Worm (Caenorhabditis elegans) whole organism, L4/young adult: ENCODE results near the gene C16D2.3.

Experiments
- W03F9.2 ChIP-seq: fragments of 150-350 bp; optimal IDR thresholded peaks from 2 replicates; lab custom pipeline; 2014; ENCODE audit warnings: missing biosample characterization, missing genetic modification characterization
- dao-5 ChIP-seq: sonication (generic microtip); optimal IDR thresholded peaks from 2 replicates; lab custom pipeline; 2016; ENCODE audit warnings: missing genotype, missing genetic modification characterization, moderate library complexity, missing compliant biosample characterization
- him-1 ChIP-seq: sonication (generic microtip); optimal IDR thresholded peaks from 2 replicates; lab custom pipeline; 2016; ENCODE audit warnings: missing genotype, missing genetic modification reagents, missing genetic modification characterization, missing compliant biosample characterization

Gene C16D2.3

ce11 chrII:9137803-9138202 is at the start of gene C16D2.3:
Gene C16D2.3, plus strand, starts transcription at chrII:9138103.
- TF ChIP-seq him-1 (tag; lab: Kevin White, UChicago): no peak
- TF ChIP-seq W03F9.2: no peak
- TF ChIP-seq dao-5: no peak

ce11 chrII:9092910-9093309 is 45.0 kb upstream of the C16D2.3 start:
- TF ChIP-seq dao-5 (no peak), W03F9.2 (no peak), him-1 (tag; lab: Kevin White, UChicago) (no peak)

ce11 chrII:9093584-9093983 is 44.3 kb upstream of the C16D2.3 start, which contains the start of gene C07H4.1:
Gene C07H4.1, minus strand, starts transcription at chrII:9093684.
- TF ChIP-seq him-1 (tag; lab: Kevin White, UChicago): no peak
- no peak for TF ChIP-seq dao-5
- TF ChIP-seq W03F9.2: no peak

ce11 chrII:9094247-9094790 is 43.6 kb upstream of the C16D2.3 start:
- peak; percentile 42 for TF ChIP-seq W03F9.2
- no peak for TF ChIP-seq dao-5

- no peak for TF ChIP-seq dao-5
Measured at ce11 chrII:9097302-9097701, 40.6 kb upstream of the C16D2.3 start.

- TF ChIP-seq him-1 (tag; lab: Kevin White, UChicago): no peak
- TF ChIP-seq dao-5: no peak
- TF ChIP-seq W03F9.2: no peak
Measured at ce11 chrII:9098505-9098904, 39.4 kb upstream of the C16D2.3 start, which contains the start of gene clh-5. Gene clh-5, minus strand, starts transcription at chrII:9098605.

ce11 chrII:9099017-9099416 is 38.9 kb upstream of the C16D2.3 start, which contains the start of gene T24H10.1:
Gene T24H10.1, plus strand, starts transcription at chrII:9099371.
- peak; percentile 45 for TF ChIP-seq him-1 (tag; lab: Kevin White, UChicago)
- no peak for TF ChIP-seq dao-5
- peak; percentile 36 for TF ChIP-seq W03F9.2

- TF ChIP-seq dao-5 (no peak), him-1 (tag; lab: Kevin White, UChicago) (no peak), W03F9.2 (no peak)
Measured at ce11 chrII:9100798-9101197, 37.1 kb upstream of the C16D2.3 start, which contains the start of gene T24H10.5. Gene T24H10.5, plus strand, starts transcription at chrII:9101098.

ce11 chrII:9107095-9107769 is 30.7 kb upstream of the C16D2.3 start, which contains the start of gene dyrb-1:
Gene dyrb-1, minus strand, starts transcription at chrII:9107145.
- TF ChIP-seq W03F9.2: no peak
- TF ChIP-seq him-1 (tag; lab: Kevin White, UChicago): no peak
- TF ChIP-seq dao-5: no peak

ce11 chrII:9108443-9108842 is 29.5 kb upstream of the C16D2.3 start, which contains the start of gene dnj-23:
Gene dnj-23, minus strand, starts transcription at chrII:9108600.
- TF ChIP-seq him-1 (tag; lab: Kevin White, UChicago): no peak
- no peak for TF ChIP-seq dao-5

- TF ChIP-seq dao-5 (no peak), him-1 (tag; lab: Kevin White, UChicago) (no peak)
Measured at ce11 chrII:9108905-9109551, 28.9 kb upstream of the C16D2.3 start, which contains the start of gene T24H10.4. Gene T24H10.4, plus strand, starts transcription at chrII:9109534.

ce11 chrII:9111471-9112016 is 26.4 kb upstream of the C16D2.3 start:
- TF ChIP-seq dao-5 (no peak), W03F9.2 (no peak), him-1 (tag; lab: Kevin White, UChicago) (no peak)

ce11 chrII:9112851-9113250 is 25.1 kb upstream of the C16D2.3 start, which contains the start of gene jun-1:
Gene jun-1, plus strand, starts transcription at chrII:9113157.
- peak; percentile 4 for TF ChIP-seq him-1 (tag; lab: Kevin White, UChicago)
- TF ChIP-seq dao-5: no peak
- peak; percentile 62 for TF ChIP-seq W03F9.2

ce11 chrII:9113759-9114158 is 24.1 kb upstream of the C16D2.3 start:
- no peak for TF ChIP-seq W03F9.2
- no peak for TF ChIP-seq him-1 (tag; lab: Kevin White, UChicago)
- no peak for TF ChIP-seq dao-5

- TF ChIP-seq dao-5: no peak
- no peak for TF ChIP-seq him-1 (tag; lab: Kevin White, UChicago)
- TF ChIP-seq W03F9.2: no peak
Measured at ce11 chrII:9114972-9115371, 22.9 kb upstream of the C16D2.3 start.
